Fruit fly (Drosophila melanogaster) whole organism, embryonic: ENCODE results near the gene spn-B.

Experiments
- CG11398 ChIP-seq: fragments of 200-800 bp; sonication (Bioruptor generic); optimal IDR thresholded peaks from 2 replicates; lab custom pipeline; 2016; ENCODE audit warnings: missing biosample characterization, missing genetic modification characterization
- CG8290 ChIP-seq, 3 experiments: fragments of 200-800 bp; sonication (Bioruptor generic); optimal IDR thresholded peaks; 2 replicates each; lab custom pipeline; 2016 to 2019; ENCODE audit warnings: missing biosample characterization in 3 of 3, missing genetic modification characterization in 3 of 3, mild to moderate bottlenecking in 2 of 3, moderate library complexity in 1 of 3
- CG8924 ChIP-seq: fragments of 200-800 bp; optimal IDR thresholded peaks from 3 replicates; lab custom pipeline; 2019; ENCODE audit warnings: missing biosample characterization, mild to moderate bottlenecking, missing genetic modification characterization, moderate library complexity
- CG9727 ChIP-seq: fragments of 200-800 bp; sonication (Bioruptor generic); optimal IDR thresholded peaks from 3 replicates; lab custom pipeline; 2017; ENCODE audit warnings: missing biosample characterization, mild to moderate bottlenecking, missing genetic modification characterization
- CG9932 ChIP-seq: fragments of 200-800 bp; sonication (Bioruptor generic); IDR thresholded peaks from 2 replicates; pipeline ENCODE4 v1.3.6; 2022; ENCODE audit warnings: missing biosample characterization, missing genetic modification characterization
- HmgD ChIP-seq: fragments of 200-800 bp; sonication (Bioruptor generic); optimal IDR thresholded peaks from 3 replicates; lab custom pipeline; 2016; ENCODE audit warnings: missing biosample characterization, missing genetic modification characterization
- YL-1 ChIP-seq: fragments of 200-800 bp; sonication (Bioruptor generic); optimal IDR thresholded peaks from 3 replicates; lab custom pipeline; 2017; ENCODE audit warnings: missing biosample characterization, mild to moderate bottlenecking, missing genetic modification characterization
- lbe ChIP-seq: fragments of 200-800 bp; sonication (Bioruptor generic); optimal IDR thresholded peaks from 2 replicates; lab custom pipeline; 2016; ENCODE audit warnings: missing biosample characterization, mild to moderate bottlenecking, missing genetic modification characterization
- p53 ChIP-seq: fragments of 200-800 bp; sonication (Bioruptor generic); optimal IDR thresholded peaks from 2 replicates; lab custom pipeline; 2016; ENCODE audit warnings: missing biosample characterization, missing genetic modification characterization
- slp2 ChIP-seq: fragments of 200-800 bp; sonication (Bioruptor generic); optimal IDR thresholded peaks from 2 replicates; lab custom pipeline; 2016; ENCODE audit warnings: missing biosample characterization, missing genetic modification characterization
- stwl ChIP-seq: fragments of 200-800 bp; sonication (Bioruptor generic); optimal IDR thresholded peaks from 3 replicates; lab custom pipeline; 2018; ENCODE audit warnings: missing biosample characterization, mild to moderate bottlenecking, missing genetic modification characterization, moderate library complexity
- unpg ChIP-seq: fragments of 200-800 bp; sonication (Bioruptor generic); optimal IDR thresholded peaks from 3 replicates; lab custom pipeline; 2018; ENCODE audit warnings: missing biosample characterization, mild to moderate bottlenecking, missing genetic modification characterization, moderate library complexity
- usp ChIP-seq: fragments of >200 bp; optimal IDR thresholded peaks from 2 replicates; lab custom pipeline; 2017; ENCODE audit warnings: missing biosample characterization, missing genetic modification characterization

DNA sequence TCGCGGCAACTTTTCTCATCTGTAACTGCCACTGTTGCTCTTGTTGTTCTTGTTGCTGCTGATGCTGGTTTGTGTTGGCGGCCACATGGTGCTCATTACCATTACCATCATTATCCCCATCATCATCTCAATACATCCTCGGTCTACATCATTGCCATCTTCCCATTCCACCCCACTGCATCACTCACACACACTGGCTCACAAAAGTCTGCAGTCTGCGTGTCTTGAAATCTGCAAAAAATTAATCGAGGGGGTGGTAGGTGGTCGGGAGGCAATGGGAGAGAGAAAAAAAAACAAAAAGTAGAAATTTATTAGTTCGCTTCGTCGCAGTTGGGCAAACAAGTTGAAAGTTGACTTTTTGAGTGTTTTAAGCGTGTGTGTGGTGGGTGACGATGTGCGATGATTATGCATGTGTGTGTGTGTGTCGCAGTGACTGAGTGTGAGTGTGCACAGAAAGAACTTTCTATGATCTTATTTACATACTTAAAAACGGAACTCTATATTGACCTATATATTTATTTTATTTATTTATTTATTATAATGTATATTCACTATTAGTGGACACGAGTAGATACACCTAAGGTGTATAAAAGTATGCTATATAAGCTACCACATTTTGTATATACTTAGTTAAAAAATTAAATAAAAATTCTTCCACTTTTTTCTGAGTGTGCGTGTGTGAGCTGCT lies 48.4 kb upstream of the spn-B start:
- TF ChIP-seq CG11398 (GFP tag; lab: Kevin White, UChicago), result no peak
- peak; percentile 27 for TF ChIP-seq CG8924
- TF ChIP-seq lbe, result no peak
- TF ChIP-seq slp2 (GFP tag; lab: Kevin White, UChicago), result no peak
- no peak for TF ChIP-seq CG9727 (GFP tag; lab: Kevin White, UChicago)
- TF ChIP-seq p53 (GFP tag; lab: Kevin White, UChicago), result no peak
- no peak for TF ChIP-seq usp
- no peak for TF ChIP-seq HmgD (GFP tag; lab: Kevin White, UChicago)
- peak; percentile 34 for TF ChIP-seq CG8290 (GFP tag; optimal IDR thresholded peaks at IDR 0.05; lab: Kevin White, UChicago)
- no peak for TF ChIP-seq CG8290 (tag; optimal IDR thresholded peaks at IDR 0.05; lab: Kevin White, UChicago)
- no peak for TF ChIP-seq stwl (tag; lab: Kevin White, UChicago)
- no peak for TF ChIP-seq YL-1 (GFP tag; lab: Kevin White, UChicago)
- TF ChIP-seq unpg, result peak; percentile 2
- no peak for TF ChIP-seq CG9932 (GFP tag; lab: Robert Waterston, UW)
